Worm (Caenorhabditis elegans) whole organism, L4 larva: ENCODE results near the gene K10B3.1.

ENCODE experiments used
- D1046.2 ChIP-seq: fragments of 200-800 bp; sonication (Bioruptor generic); IDR thresholded peaks from 2 replicates; pipeline ENCODE4 v1.3.6; 2022; ENCODE audit warnings: missing genetic modification characterization, missing compliant biosample characterization
- F37D6.2 ChIP-seq: sonication (generic microtip); optimal IDR thresholded peaks from 2 replicates; lab custom pipeline; 2016; ENCODE audit warnings: mild to moderate bottlenecking, missing genetic modification characterization, missing compliant biosample characterization
- F44E2.7 ChIP-seq: fragments of 200-800 bp; sonication (Bioruptor generic); IDR thresholded peaks from 2 replicates; pipeline ENCODE4 v2.1.2; 2022; ENCODE audit warnings: missing genetic modification characterization, missing compliant biosample characterization
- F49E8.2 ChIP-seq: sonication (generic microtip); optimal IDR thresholded peaks from 2 replicates; lab custom pipeline; 2016; ENCODE audit warnings: missing compliant biosample characterization, mild to moderate bottlenecking, missing genetic modification characterization, borderline replicate concordance
- T20F7.1 ChIP-seq: fragments of 200-800 bp; sonication (Bioruptor generic); optimal IDR thresholded peaks from 2 replicates; lab custom pipeline; 2018; ENCODE audit warnings: mild to moderate bottlenecking, missing genetic modification characterization, missing compliant biosample characterization
- Y48G9A.11 ChIP-seq: fragments of 200-800 bp; sonication (Bioruptor generic); IDR thresholded peaks from 2 replicates; pipeline ENCODE4 v1.3.6; 2022; ENCODE audit warnings: missing genetic modification reagents, missing genetic modification characterization, missing compliant biosample characterization
- Y75B8A.6 ChIP-seq: fragments of 200-800 bp; sonication (Bioruptor generic); IDR thresholded peaks from 2 replicates; pipeline ENCODE4 v1.3.6; 2022; ENCODE audit warnings: missing genetic modification reagents, missing genetic modification characterization, missing compliant biosample characterization
- ZK546.5 ChIP-seq, 2 experiments: sonication (generic microtip); optimal IDR thresholded peaks; 2 replicates each; lab custom pipeline; 2017; ENCODE audit warnings: missing biosample characterization in 2 of 2, missing genetic modification characterization in 2 of 2
- aly-2 ChIP-seq: sonication (generic microtip); optimal IDR thresholded peaks from 2 replicates; lab custom pipeline; 2018; ENCODE audit warnings: missing biosample characterization, missing genetic modification characterization
- arid-1 ChIP-seq: fragments of 200-800 bp; sonication (Bioruptor generic); conservative IDR thresholded peaks from 2 replicates; pipeline ENCODE4 v1.3.6; 2022; ENCODE audit warnings: missing genetic modification reagents, missing genetic modification characterization, missing compliant biosample characterization
- attf-4 ChIP-seq: sonication (generic microtip); optimal IDR thresholded peaks from 3 replicates; lab custom pipeline; 2017; ENCODE audit warnings: missing biosample characterization, missing genetic modification characterization
- ceh-20 ChIP-seq: fragments of 200-800 bp; sonication (Bioruptor generic); IDR thresholded peaks from 2 replicates; pipeline ENCODE4 v1.3.6; 2022; ENCODE audit warnings: missing genetic modification reagents, missing genetic modification characterization, missing compliant biosample characterization
- ceh-28 ChIP-seq: fragments of 150-350 bp; optimal IDR thresholded peaks from 2 replicates; lab custom pipeline; 2014; ENCODE audit warnings: missing biosample characterization, missing genetic modification reagents, missing genetic modification characterization
- ceh-44 ChIP-seq: fragments of 200-800 bp; sonication (Bioruptor generic); IDR thresholded peaks from 2 replicates; pipeline ENCODE4 v1.3.6; 2022; ENCODE audit warnings: missing genetic modification reagents, missing genetic modification characterization, missing compliant biosample characterization
- ceh-62 ChIP-seq: sonication (generic microtip); optimal IDR thresholded peaks from 2 replicates; lab custom pipeline; 2017; ENCODE audit warnings: missing biosample characterization, missing genetic modification characterization
- ctbp-1 ChIP-seq: fragments of 200-800 bp; sonication (Bioruptor generic); IDR thresholded peaks from 2 replicates; pipeline ENCODE4 v1.3.6; 2022; ENCODE audit warnings: missing genetic modification reagents, missing genetic modification characterization, missing compliant biosample characterization
- daf-12 ChIP-seq: fragments of 150-350 bp; optimal IDR thresholded peaks from 2 replicates; lab custom pipeline; 2014; ENCODE audit warnings: missing biosample characterization, missing genetic modification reagents, missing genetic modification characterization
- daf-19 ChIP-seq: fragments of 200-800 bp; sonication (Bioruptor generic); conservative IDR thresholded peaks from 2 replicates; pipeline ENCODE4 v1.3.6; 2022; ENCODE audit warnings: missing genetic modification characterization, missing compliant biosample characterization
- dmd-8 ChIP-seq: fragments of 200-800 bp; sonication (Bioruptor generic); IDR thresholded peaks from 2 replicates; pipeline ENCODE4 v1.3.6; 2022; ENCODE audit warnings: missing genetic modification characterization, missing compliant biosample characterization
- dmd-9 ChIP-seq: fragments of 200-800 bp; sonication (Bioruptor generic); IDR thresholded peaks from 2 replicates; pipeline ENCODE4 v1.3.6; 2022; ENCODE audit warnings: missing genetic modification reagents, missing genetic modification characterization, missing compliant biosample characterization
- dpl-1 ChIP-seq: fragments of 150-350 bp; optimal IDR thresholded peaks from 2 replicates; lab custom pipeline; 2014; ENCODE audit warnings: missing biosample characterization, missing genetic modification reagents, missing genetic modification characterization
- fos-1 ChIP-seq: fragments of 150-350 bp; optimal IDR thresholded peaks from 2 replicates; lab custom pipeline; 2014; ENCODE audit warnings: missing biosample characterization, missing genetic modification characterization
- hlh-11 ChIP-seq: fragments of 200-800 bp; sonication (Bioruptor generic); optimal IDR thresholded peaks from 2 replicates; lab custom pipeline; 2018; ENCODE audit warnings: mild to moderate bottlenecking, missing genetic modification characterization, missing compliant biosample characterization
- hmg-1.1 ChIP-seq: fragments of 200-800 bp; sonication (Bioruptor generic); IDR thresholded peaks from 2 replicates; pipeline ENCODE4 v1.3.6; 2022; ENCODE audit warnings: missing genetic modification reagents, missing genetic modification characterization, missing compliant biosample characterization
- lir-3 ChIP-seq: sonication (generic microtip); optimal IDR thresholded peaks from 2 replicates; lab custom pipeline; 2016; ENCODE audit warnings: mild to moderate bottlenecking, missing genetic modification characterization, missing compliant biosample characterization
- lsy-2 ChIP-seq, 2 experiments: fragments of 150-350 bp in 1 of 2; sonication (generic microtip) in 1 of 2; optimal IDR thresholded peaks; 2 replicates each; lab custom pipeline; 2014 to 2017; ENCODE audit warnings: missing biosample characterization in 2 of 2, missing genetic modification characterization in 2 of 2
- mdl-1 ChIP-seq, 2 experiments: fragments of 150-350 bp in 1 of 2; sonication (generic microtip) in 1 of 2; optimal IDR thresholded peaks; 2 replicates each; lab custom pipeline; 2014 to 2017; ENCODE audit warnings: missing biosample characterization in 2 of 2, missing genetic modification characterization in 2 of 2
- mes-2 ChIP-seq: sonication (generic microtip); optimal IDR thresholded peaks from 2 replicates; lab custom pipeline; 2016; ENCODE audit warnings: missing genotype, mild to moderate bottlenecking, missing genetic modification characterization, missing compliant biosample characterization; ENCODE audit not compliant: poor library complexity, severe bottlenecking
- mxl-2 ChIP-seq: fragments of 200-800 bp; sonication (Bioruptor generic); conservative IDR thresholded peaks from 2 replicates; pipeline ENCODE4 v1.3.6; 2022; ENCODE audit warnings: missing genetic modification reagents, missing genetic modification characterization, missing compliant biosample characterization
- mxl-3 ChIP-seq: fragments of 200-800 bp; sonication (Bioruptor generic); optimal IDR thresholded peaks from 2 replicates; lab custom pipeline; 2018; ENCODE audit warnings: mild to moderate bottlenecking, missing genetic modification characterization, missing compliant biosample characterization
- nhr-10 ChIP-seq: fragments of 150-350 bp; optimal IDR thresholded peaks from 2 replicates; lab custom pipeline; 2014; ENCODE audit warnings: missing biosample characterization, missing genetic modification characterization
- nhr-102 ChIP-seq: sonication (generic microtip); optimal IDR thresholded peaks from 2 replicates; lab custom pipeline; 2016; ENCODE audit warnings: mild to moderate bottlenecking, missing genetic modification characterization, moderate library complexity, missing compliant biosample characterization
- nhr-11 ChIP-seq: fragments of 150-350 bp; optimal IDR thresholded peaks from 2 replicates; lab custom pipeline; 2014; ENCODE audit warnings: missing biosample characterization, missing genetic modification characterization
- nhr-41 ChIP-seq: fragments of 200-800 bp; sonication (Bioruptor generic); IDR thresholded peaks from 2 replicates; pipeline ENCODE4 v1.3.6; 2022; ENCODE audit warnings: missing genetic modification reagents, missing genetic modification characterization, missing compliant biosample characterization
- nhr-42 ChIP-seq: fragments of 200-800 bp; sonication (Bioruptor generic); IDR thresholded peaks from 2 replicates; pipeline ENCODE4 v1.3.6; 2022; ENCODE audit warnings: missing genetic modification characterization, missing compliant biosample characterization
- nhr-48 ChIP-seq: sonication (generic microtip); optimal IDR thresholded peaks from 2 replicates; lab custom pipeline; 2016; ENCODE audit warnings: mild to moderate bottlenecking, missing genetic modification characterization, missing compliant biosample characterization
- nhr-77 ChIP-seq: fragments of 150-350 bp; optimal IDR thresholded peaks from 2 replicates; lab custom pipeline; 2014; ENCODE audit warnings: missing biosample characterization, missing genetic modification characterization
- php-3 ChIP-seq: fragments of 200-800 bp; sonication (Bioruptor generic); IDR thresholded peaks from 2 replicates; pipeline ENCODE4 v1.3.6; 2022; ENCODE audit warnings: missing genetic modification reagents, missing genetic modification characterization, missing compliant biosample characterization
- pqm-1 ChIP-seq: sonication (generic microtip); optimal IDR thresholded peaks from 2 replicates; lab custom pipeline; 2017; ENCODE audit warnings: missing biosample characterization, missing genetic modification characterization
- rbr-2 ChIP-seq: sonication (generic microtip); optimal IDR thresholded peaks from 2 replicates; lab custom pipeline; 2016; ENCODE audit warnings: missing genotype, missing genetic modification characterization, missing compliant biosample characterization
- saeg-2 ChIP-seq: fragments of 200-800 bp; sonication (Bioruptor generic); IDR thresholded peaks from 2 replicates; pipeline ENCODE4 v1.3.6; 2022; ENCODE audit warnings: missing genetic modification reagents, missing genetic modification characterization, missing compliant biosample characterization
- sdz-12 ChIP-seq: fragments of 200-800 bp; sonication (Bioruptor generic); optimal IDR thresholded peaks from 2 replicates; lab custom pipeline; 2018; ENCODE audit warnings: mild to moderate bottlenecking, missing genetic modification characterization, missing compliant biosample characterization
- set-16 ChIP-seq: fragments of 200-800 bp; sonication (Bioruptor generic); IDR thresholded peaks from 2 replicates; pipeline ENCODE4 v1.3.6; 2022; ENCODE audit warnings: missing genetic modification reagents, missing genetic modification characterization, missing compliant biosample characterization
- spr-1 ChIP-seq: sonication (generic microtip); optimal IDR thresholded peaks from 2 replicates; lab custom pipeline; 2016; ENCODE audit warnings: mild to moderate bottlenecking, missing genetic modification characterization, missing compliant biosample characterization
- spr-3 ChIP-seq: fragments of 200-800 bp; sonication (Bioruptor generic); optimal IDR thresholded peaks from 2 replicates; lab custom pipeline; 2018; ENCODE audit warnings: mild to moderate bottlenecking, missing genetic modification characterization, missing compliant biosample characterization
- tag-97 ChIP-seq: fragments of 200-800 bp; sonication (Bioruptor generic); IDR thresholded peaks from 2 replicates; pipeline ENCODE4 v1.3.6; 2022; ENCODE audit warnings: missing genetic modification characterization, missing compliant biosample characterization
- tra-1 ChIP-seq: fragments of 200-800 bp; sonication (Bioruptor generic); IDR thresholded peaks from 2 replicates; pipeline ENCODE4 v1.3.6; 2022; ENCODE audit warnings: missing genetic modification reagents, missing genetic modification characterization, missing compliant biosample characterization
- unc-39 ChIP-seq: sonication (generic microtip); optimal IDR thresholded peaks from 2 replicates; lab custom pipeline; 2017; ENCODE audit warnings: missing biosample characterization, missing genetic modification characterization
- zfp-2 ChIP-seq: sonication (generic microtip); optimal IDR thresholded peaks from 2 replicates; lab custom pipeline; 2016; ENCODE audit warnings: mild to moderate bottlenecking, missing genetic modification characterization, missing compliant biosample characterization
- zfp-3 ChIP-seq: fragments of 200-800 bp; sonication (Bioruptor generic); conservative IDR thresholded peaks from 2 replicates; pipeline ENCODE4 v1.3.6; 2022; ENCODE audit warnings: missing genetic modification reagents, missing genetic modification characterization, missing compliant biosample characterization
- zip-11 ChIP-seq: fragments of 200-800 bp; sonication (Bioruptor generic); IDR thresholded peaks from 2 replicates; pipeline ENCODE4 v1.3.6; 2022; ENCODE audit warnings: missing genetic modification characterization, missing compliant biosample characterization
- ztf-11 ChIP-seq: fragments of 150-350 bp; optimal IDR thresholded peaks from 2 replicates; lab custom pipeline; 2014; ENCODE audit warnings: missing biosample characterization, missing genetic modification characterization
- ztf-7 ChIP-seq: fragments of 150-350 bp; optimal IDR thresholded peaks from 2 replicates; lab custom pipeline; 2014; ENCODE audit warnings: missing biosample characterization, missing genetic modification characterization

Gene K10B3.1

ce11 chrX:3159542-3159941 lies 24.3 kb downstream of the K10B3.1 start, which contains the start of gene gcc-1:
TSS of gene gcc-1 (plus strand) at chrX:3159940.
- TF ChIP-seq mxl-3 (GFP tag; lab: Kevin White, UChicago) (peak; percentile 96), mes-2 (tag; lab: Kevin White, UChicago) (peak; percentile 69), ceh-62 (no peak), zip-11 (GFP tag; lab: Robert Waterston, UW) (no peak), pqm-1 (no peak), spr-1 (tag; lab: Kevin White, UChicago) (peak; percentile 0), hlh-11 (peak; percentile 33), tag-97 (GFP tag; lab: Robert Waterston, UW) (no peak), ztf-11 (tag; lab: Kevin White, UChicago) (no peak), hmg-1.1 (GFP tag; lab: Robert Waterston, UW) (peak; percentile 64; the same call in 1 of the 2 replicates), lir-3 (tag; lab: Kevin White, UChicago) (no peak), tra-1 (GFP tag; lab: Robert Waterston, UW) (no peak), zfp-2 (tag; lab: Kevin White, UChicago) (no peak), dpl-1 (no peak), attf-4 (tag; lab: Kevin White, UChicago) (no peak), D1046.2 (GFP tag; lab: Robert Waterston, UW) (no peak), ztf-7 (no peak), aly-2 (tag; lab: Kevin White, UChicago) (no peak), daf-19 (GFP tag; lab: Robert Waterston, UW) (no peak), F37D6.2 (tag; lab: Kevin White, UChicago) (no peak), mxl-2 (no peak), lsy-2 (tag; optimal IDR thresholded peaks at IDR 0.05; lab: Kevin White, UChicago) (peak in 1 of 2 experiments; percentile 47), daf-12 (no peak), spr-3 (GFP tag; lab: Kevin White, UChicago) (no peak), ctbp-1 (GFP tag; lab: Robert Waterston, UW) (no peak), F49E8.2 (no peak), nhr-102 (tag; lab: Kevin White, UChicago) (peak; percentile 13), unc-39 (no peak), nhr-41 (GFP tag; lab: Robert Waterston, UW) (no peak), fos-1 (tag; lab: Kevin White, UChicago) (no peak), php-3 (GFP tag; lab: Robert Waterston, UW) (no peak), nhr-48 (no peak), nhr-11 (tag; lab: Kevin White, UChicago) (no peak), set-16 (no peak), F44E2.7 (GFP tag; lab: Robert Waterston, UW) (no peak), Y75B8A.6 (GFP tag; lab: Robert Waterston, UW) (no peak), dmd-8 (no peak), ceh-28 (tag; lab: Kevin White, UChicago) (no peak), nhr-42 (GFP tag; lab: Robert Waterston, UW) (no peak), arid-1 (GFP tag; lab: Robert Waterston, UW) (no peak), sdz-12 (GFP tag; lab: Kevin White, UChicago) (no peak), zfp-3 (GFP tag; lab: Robert Waterston, UW) (no peak), rbr-2 (peak; percentile 35), Y48G9A.11 (GFP tag; lab: Robert Waterston, UW) (no peak), dmd-9 (GFP tag; lab: Robert Waterston, UW) (no peak), ZK546.5 (tag; optimal IDR thresholded peaks at IDR 0.05; lab: Kevin White, UChicago) (no peak), ceh-20 (GFP tag; lab: Robert Waterston, UW) (no peak), ceh-44 (GFP tag; lab: Robert Waterston, UW) (no peak), T20F7.1 (peak; percentile 93), mdl-1 (tag; optimal IDR thresholded peaks at IDR 0.05; lab: Kevin White, UChicago) (peak in 1 of 2 experiments; percentile 45), nhr-77 (tag; lab: Kevin White, UChicago) (no peak), nhr-10 (tag; lab: Kevin White, UChicago) (no peak), saeg-2 (GFP tag; lab: Robert Waterston, UW) (no peak)
